Fruit fly (Drosophila melanogaster) S2 (cell line): ENCODE results near the gene B-H2.
A peak's percentile ranks its signal among the peaks of the same experiment; 100 is the strongest.

Experiments
- CG8478 ChIP-seq: fragments of >200 bp; optimal IDR thresholded peaks from 2 replicates; lab custom pipeline; 2018
- CTCF ChIP-seq, 2 experiments: fragments of >200 bp; optimal IDR thresholded peaks; 2 replicates each; lab custom pipeline; 2018

The B-H2 gene

DNA sequence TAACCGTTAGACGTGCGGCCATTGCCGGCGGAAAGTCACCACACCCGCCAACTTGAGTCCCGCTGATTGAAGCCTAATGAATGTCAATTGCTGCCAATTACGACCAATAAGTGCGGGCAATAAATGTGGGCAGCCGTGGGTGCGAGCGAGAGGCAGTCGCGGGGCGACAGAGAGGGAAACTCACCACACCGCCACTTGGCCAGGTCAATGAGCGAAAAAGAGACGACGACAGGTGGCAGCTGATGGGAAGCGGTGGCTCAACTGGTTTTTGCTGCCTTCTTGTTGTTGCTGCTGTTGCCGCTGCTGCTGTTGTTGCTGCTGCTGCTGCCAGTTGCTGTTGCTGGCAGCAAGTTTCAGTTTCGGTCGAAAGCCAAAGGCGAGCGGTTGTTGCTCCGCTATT is at the start of gene B-H2:
TSS of gene B-H2 (plus strand) at position 369 of the 400 bp plus-strand sequence.
- TF ChIP-seq CG8478 (lab: Kevin White, UChicago) = no peak
- TF ChIP-seq CTCF (optimal IDR thresholded peaks at IDR 0.05; lab: Kevin White, UChicago) = peak in 1 of 2 experiments; percentile 48

DNA sequence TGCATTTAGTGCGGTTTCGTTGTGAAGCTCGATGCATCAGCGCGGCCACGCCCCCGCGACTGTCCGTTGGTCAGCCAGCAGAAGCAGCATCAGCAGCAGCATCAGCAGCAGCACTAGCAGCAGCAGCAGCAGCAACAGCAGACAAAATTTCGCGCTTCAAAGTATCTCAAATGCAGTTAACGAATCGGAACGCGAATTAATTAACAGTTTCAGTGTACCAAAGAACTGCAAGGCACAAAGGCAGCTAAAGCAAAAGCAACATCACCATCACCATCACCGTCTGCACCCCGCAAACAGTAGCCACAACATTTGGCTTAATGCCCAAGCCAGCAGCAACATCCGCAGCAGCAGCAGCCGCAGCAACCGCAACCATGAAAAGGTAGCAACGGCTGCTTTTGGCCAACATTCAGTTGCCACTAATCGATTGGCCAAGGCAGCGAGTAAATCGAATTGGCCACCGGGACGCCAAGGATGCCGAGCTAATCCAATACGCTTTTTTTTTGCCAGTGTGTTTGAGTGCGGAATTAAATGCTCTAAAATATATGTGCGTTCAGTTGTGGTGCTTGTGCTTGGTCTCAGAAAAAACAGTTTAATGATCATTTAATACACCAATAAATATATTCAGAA is 48.9 kb upstream of the B-H2 start:
- TF ChIP-seq CTCF (optimal IDR thresholded peaks at IDR 0.05; lab: Kevin White, UChicago) = no peak
- no peak for TF ChIP-seq CG8478 (lab: Kevin White, UChicago)

DNA sequence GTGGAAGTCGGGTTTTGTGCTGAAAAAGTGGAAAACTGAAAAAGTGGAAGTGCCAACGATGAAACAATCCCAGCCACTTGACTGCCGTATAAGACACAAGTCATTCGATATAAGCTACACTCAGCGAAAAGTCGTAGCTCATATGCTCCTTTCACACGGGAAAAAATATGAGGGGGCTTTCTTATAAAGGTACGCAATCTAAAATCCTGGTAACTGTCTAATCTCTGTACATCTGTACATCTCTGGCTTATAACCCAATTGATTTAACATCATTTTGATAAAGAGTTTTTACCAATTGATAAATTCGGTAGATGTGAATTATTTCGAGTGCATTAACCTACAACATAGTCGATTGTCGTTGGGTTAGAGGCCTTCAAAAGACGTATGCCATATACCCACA is 39.6 kb upstream of the B-H2 start:
- no peak for TF ChIP-seq CTCF (optimal IDR thresholded peaks at IDR 0.05; lab: Kevin White, UChicago)
- no peak for TF ChIP-seq CG8478 (lab: Kevin White, UChicago)

DNA sequence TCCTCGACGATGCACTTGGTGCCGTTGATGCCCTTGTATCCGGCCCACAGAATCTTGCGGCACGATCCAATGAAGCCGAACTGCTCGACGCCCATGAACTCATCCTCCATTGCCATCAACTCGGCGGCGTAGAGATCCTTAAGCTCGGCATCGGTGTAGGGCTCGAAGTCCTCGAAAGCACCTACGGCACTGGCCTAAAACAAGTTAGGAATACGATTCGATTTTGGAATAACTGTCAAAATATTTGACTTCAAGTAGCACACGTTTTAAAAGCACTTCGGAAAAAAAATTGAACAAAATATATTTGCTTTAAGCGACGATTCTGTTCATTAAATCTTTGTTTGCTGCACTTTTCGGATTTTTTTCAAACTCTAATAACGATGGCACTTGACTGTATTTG is 32.2 kb upstream of the B-H2 start, which contains the start of gene CG5445:
TSS of gene CG5445 (plus strand) at position 301 of the 400 bp plus-strand sequence.
- TF ChIP-seq CTCF (optimal IDR thresholded peaks at IDR 0.05; lab: Kevin White, UChicago) (no peak), CG8478 (lab: Kevin White, UChicago) (no peak)

DNA sequence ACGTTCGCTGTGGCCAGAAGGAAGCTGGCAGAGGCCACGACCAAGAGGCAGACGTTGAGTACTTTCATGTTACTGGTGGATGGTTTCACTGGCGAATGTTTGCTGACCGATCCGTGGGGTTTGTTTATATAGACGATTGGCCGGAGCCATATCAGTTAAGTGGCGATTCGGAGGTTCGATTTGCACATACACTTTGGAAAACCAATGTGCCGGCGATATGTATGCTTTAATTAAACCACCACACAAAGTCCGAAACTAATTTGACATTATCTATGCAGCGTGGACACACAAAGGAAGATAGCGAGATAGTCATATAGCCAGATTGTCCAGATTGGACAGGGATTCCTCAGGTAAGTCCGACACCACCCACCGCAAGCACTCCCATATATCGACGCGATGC is 31.8 kb upstream of the B-H2 start, which contains the start of gene CG8664:
TSS of gene CG8664 (minus strand) at position 101 of the 400 bp plus-strand sequence.
- TF ChIP-seq CTCF (optimal IDR thresholded peaks at IDR 0.05; lab: Kevin White, UChicago) = no peak
- no peak for TF ChIP-seq CG8478 (lab: Kevin White, UChicago)

DNA sequence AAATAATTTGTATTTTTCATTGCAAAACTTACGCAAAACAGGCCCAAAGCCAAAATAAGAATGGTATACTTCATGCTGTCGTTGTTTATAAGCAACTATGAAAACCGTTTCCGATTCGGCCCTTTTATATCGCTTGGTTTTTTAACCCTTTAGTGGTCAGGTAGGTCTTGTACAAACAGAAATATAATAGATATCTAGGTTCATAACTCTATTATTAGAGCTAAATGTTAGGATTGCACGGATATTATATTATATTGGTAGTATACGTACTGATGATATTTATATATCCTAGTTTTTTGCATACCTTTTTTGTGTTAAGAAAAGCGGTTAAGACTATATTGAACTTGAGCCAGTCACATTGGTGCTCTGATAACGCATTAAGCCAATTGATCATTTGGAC is 30.0 kb upstream of the B-H2 start, which contains the start of gene CG8661:
TSS of gene CG8661 (minus strand) at position 101 of the 400 bp plus-strand sequence.
- no peak for TF ChIP-seq CTCF (optimal IDR thresholded peaks at IDR 0.05; lab: Kevin White, UChicago)
- no peak for TF ChIP-seq CG8478 (lab: Kevin White, UChicago)

DNA sequence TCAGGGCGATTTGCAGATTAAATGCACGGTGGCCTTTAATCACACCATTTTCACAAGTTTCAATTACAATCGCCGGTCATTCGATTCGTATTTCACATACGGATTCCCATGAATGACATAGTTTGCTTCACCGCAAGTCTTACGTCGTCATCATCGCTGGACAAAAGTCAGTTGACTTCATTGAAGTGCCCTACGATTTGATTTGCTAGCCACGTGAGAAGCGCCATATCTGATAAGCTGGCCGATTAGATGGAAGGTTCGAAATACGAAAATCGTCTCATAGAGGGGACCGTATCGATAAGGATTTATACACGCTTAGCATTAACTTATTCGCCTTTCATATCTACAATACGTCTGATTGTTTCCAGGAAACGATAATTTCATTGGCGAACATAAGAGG is 29.3 kb upstream of the B-H2 start:
- TF ChIP-seq CG8478 (lab: Kevin White, UChicago) (no peak), CTCF (optimal IDR thresholded peaks at IDR 0.05; lab: Kevin White, UChicago) (no peak)

DNA sequence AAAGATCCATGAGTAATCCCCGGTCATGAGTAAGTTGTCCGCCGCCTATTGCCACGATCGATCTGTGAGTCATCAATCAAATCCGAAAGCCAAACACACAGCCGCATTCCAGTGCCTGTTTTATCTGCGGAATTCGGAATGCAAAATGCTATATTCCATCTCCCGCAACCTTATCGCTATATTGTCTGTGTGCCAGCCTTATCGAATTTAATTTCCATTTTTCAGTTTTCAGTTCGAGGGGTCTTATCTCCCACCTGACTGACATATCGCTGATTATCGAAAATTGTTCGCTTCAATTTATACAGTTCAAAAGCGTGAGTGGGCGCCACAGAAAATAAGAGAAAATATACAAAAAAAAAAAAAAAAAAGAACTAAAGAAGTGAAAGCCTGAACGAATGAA is 25.2 kb upstream of the B-H2 start:
- no peak for TF ChIP-seq CG8478 (lab: Kevin White, UChicago)
- no peak for TF ChIP-seq CTCF (optimal IDR thresholded peaks at IDR 0.05; lab: Kevin White, UChicago)

DNA sequence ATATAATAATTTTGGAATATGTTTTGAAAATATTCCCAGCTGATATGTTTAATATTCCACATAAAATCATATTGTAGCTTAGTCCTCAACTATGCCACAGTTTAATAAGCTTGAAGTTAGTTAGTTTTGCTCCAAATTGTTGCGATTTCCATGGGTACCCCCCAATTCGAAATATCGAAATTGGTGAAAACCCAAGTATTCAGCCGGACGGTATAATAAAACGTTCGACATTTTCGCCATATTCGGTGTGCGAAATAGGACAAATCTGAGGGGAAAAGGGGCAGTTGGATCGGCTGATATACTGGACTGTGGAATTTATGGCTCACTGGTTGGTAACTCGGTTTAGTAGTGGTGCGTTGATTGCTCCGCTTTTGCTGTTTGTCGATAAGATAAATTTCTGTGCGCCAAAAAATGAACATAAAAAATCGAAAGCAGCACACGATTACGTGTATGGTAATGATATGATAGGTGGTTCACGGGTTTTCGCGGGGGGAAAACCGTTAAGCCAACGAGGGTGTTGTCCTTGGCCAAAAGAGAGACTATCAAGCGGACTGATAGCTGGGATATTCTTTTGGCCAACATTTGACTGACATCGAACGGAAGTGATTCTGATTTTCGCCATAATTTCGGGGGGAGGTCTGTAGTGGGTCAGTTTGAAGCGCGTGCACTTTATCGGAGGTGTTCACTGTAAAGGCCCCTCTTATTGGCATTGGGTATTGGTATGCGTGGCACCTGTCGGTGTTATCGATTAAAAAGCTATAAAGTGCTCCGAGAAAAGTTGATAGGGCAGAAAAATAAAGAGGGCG is 24.0 kb upstream of the B-H2 start:
- TF ChIP-seq CG8478 (lab: Kevin White, UChicago) = no peak
- no peak for TF ChIP-seq CTCF (optimal IDR thresholded peaks at IDR 0.05; lab: Kevin White, UChicago)

DNA sequence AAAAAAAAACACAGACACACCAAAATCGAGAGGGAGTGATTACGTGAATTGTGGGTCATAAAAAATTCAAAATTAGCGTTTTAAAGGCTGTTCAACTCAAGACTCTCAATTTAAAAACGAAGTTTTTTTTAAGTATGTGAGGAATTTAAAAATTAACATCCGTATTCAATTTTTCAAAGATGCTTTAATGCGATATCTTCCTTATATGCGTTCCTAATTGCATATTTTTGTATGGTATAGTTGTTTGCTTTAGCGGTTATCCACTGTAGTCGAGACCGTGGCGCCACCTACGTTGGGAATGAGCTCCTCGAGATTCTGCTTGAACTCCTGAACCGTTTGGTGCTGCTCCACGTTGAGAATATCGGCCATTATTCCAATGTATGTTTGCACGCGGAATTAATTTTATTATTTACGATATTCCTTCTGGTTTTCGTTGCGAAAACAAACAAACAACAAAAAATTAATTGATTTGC is 23.4 kb upstream of the B-H2 start:
- peak; percentile 26 to 27 for TF ChIP-seq CTCF (optimal IDR thresholded peaks at IDR 0.05; lab: Kevin White, UChicago)
- no peak for TF ChIP-seq CG8478 (lab: Kevin White, UChicago)

DNA sequence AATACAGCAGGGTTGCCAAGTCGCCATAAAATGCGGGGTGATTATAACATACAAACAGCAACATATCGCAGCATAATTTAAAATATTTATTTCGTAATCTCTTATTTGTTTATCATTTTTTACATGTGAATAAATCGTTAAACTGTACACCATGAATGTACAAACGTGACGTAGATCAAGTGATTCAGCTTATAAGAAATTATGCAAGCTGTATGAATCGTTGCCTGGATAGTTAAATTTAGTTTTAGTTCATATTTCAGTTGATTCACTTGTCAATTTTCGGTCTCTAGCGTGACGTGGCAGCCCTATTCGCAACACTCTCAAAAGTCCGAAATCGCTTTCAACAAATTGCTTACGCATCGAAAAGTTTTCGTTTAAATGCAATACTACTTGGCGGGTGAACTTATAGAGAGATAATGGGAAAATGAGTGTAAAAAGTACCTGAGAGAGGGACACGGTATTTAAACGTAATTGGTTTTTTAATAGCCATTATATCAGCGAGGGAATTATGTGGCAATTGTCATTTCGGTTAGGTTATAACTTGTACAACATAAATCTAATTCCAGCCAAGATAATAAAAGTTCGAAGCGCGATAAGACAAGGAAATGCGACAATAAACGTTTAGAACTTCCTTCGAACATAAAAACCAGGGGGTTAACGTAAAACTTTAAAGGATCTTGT is 22.2 kb upstream of the B-H2 start:
- TF ChIP-seq CTCF (optimal IDR thresholded peaks at IDR 0.05; lab: Kevin White, UChicago) (no peak), CG8478 (lab: Kevin White, UChicago) (no peak)

DNA sequence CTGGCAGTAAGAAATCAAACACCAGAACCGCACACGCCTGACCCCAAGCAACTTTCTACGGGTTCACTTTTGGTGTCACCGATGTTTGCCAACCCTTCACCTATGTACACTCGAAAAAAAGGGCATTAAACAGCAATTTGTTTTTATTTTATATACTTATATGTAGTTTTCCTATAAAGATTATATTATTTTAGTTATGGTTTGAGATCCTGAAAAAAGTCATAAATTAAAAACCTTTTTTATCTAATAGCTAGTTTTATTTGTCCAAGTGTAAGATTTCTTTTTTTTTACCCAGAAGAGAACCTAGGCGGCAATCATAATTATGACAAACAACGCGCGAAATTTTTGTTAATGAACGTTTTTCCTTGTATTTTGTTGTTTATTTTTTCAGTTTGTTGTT is 21.0 kb upstream of the B-H2 start:
- TF ChIP-seq CTCF (optimal IDR thresholded peaks at IDR 0.05; lab: Kevin White, UChicago) (no peak), CG8478 (lab: Kevin White, UChicago) (no peak)

DNA sequence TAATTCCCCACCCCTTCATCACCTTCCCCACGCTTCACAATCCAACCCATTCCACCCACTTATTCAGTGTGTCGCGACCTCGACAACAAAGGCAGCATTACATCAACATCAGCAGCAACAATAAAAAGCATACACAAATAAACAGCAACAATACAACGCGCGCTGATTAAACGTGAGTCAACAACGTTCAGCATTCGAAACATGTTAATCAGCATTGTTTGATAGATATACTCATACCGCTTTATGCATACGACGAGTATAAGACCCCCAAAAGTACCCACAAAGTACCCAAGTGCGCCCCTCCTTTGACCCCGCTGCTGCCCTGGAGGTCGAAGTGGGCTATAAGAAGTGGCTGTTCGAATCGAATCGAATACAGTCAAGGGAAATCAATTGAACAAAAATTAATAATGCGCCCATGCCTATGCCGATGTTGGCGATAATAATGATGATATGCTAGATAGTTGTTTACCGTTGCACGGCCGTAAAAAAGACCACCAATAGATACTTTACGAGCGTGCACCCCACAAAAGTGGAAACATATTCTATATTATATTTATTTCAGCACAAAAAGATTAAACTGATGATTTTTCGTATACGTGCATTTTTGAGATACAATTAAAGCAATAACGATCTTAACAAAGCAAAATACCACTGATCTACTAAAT is 20.1 kb upstream of the B-H2 start:
- TF ChIP-seq CG8478 (lab: Kevin White, UChicago) (no peak), CTCF (optimal IDR thresholded peaks at IDR 0.05; lab: Kevin White, UChicago) (no peak)

DNA sequence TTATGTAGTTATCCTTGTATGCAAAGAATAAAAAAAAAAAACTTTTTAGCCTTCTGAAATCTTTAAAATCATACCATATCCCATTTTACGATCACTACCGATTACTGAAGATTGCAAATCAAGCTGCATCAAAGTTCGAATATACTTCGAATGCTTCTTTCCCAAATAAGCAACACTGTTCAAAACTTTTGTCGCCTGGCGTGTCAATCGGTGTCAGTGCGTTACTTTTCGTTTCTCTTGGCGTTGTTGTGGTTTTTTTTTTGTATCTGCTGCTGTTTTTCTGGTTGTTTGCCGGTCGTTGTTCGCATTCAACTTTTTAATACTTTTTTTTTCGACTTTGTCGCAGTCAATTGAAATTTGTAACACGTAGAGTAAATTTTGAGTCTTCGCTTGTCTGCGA is 19.4 kb upstream of the B-H2 start:
- TF ChIP-seq CG8478 (lab: Kevin White, UChicago) (no peak), CTCF (optimal IDR thresholded peaks at IDR 0.05; lab: Kevin White, UChicago) (no peak)
